Fruit fly (Drosophila melanogaster) whole organism, pupa: ENCODE data around the gene CG43051.

ENCODE experiments used
- CG10348 ChIP-seq: fragments of 200-800 bp; sonication (Bioruptor generic); IDR thresholded peaks from 2 replicates; pipeline ENCODE4 v1.3.6; 2022; ENCODE audit warnings: missing biosample characterization, missing genetic modification characterization
- CG12605 ChIP-seq: fragments of 200-800 bp; sonication (Bioruptor generic); IDR thresholded peaks from 2 replicates; pipeline ENCODE4 v1.3.6; 2022; ENCODE audit warnings: missing biosample characterization, missing genetic modification characterization
- CG13204 ChIP-seq: fragments of 200-800 bp; sonication (Bioruptor generic); optimal IDR thresholded peaks from 2 replicates; lab custom pipeline; 2018; ENCODE audit warnings: missing biosample characterization, mild to moderate bottlenecking, missing genetic modification characterization, moderate library complexity
- CG14655 ChIP-seq: fragments of 200-800 bp; sonication (Bioruptor generic); optimal IDR thresholded peaks from 3 replicates; lab custom pipeline; 2017; ENCODE audit warnings: mild to moderate bottlenecking, missing biosample characterization, missing genetic modification reagents, missing genetic modification characterization
- CG15710 ChIP-seq: fragments of 200-800 bp; sonication (Bioruptor generic); optimal IDR thresholded peaks from 2 replicates; lab custom pipeline; 2018; ENCODE audit warnings: missing biosample characterization, mild to moderate bottlenecking, missing genetic modification characterization, moderate library complexity
- CG32121 ChIP-seq: fragments of 200-800 bp; sonication (Bioruptor generic); IDR thresholded peaks from 2 replicates; pipeline ENCODE4 v1.3.6; 2022; ENCODE audit warnings: missing biosample characterization, missing genetic modification characterization
- CG4496 ChIP-seq: fragments of 200-800 bp; sonication (Bioruptor generic); IDR thresholded peaks from 3 replicates; pipeline ENCODE4 v1.3.6; 2022; ENCODE audit warnings: missing biosample characterization, missing genetic modification characterization
- CG8159 ChIP-seq: fragments of 200-800 bp; sonication (Bioruptor generic); optimal IDR thresholded peaks from 3 replicates; lab custom pipeline; 2018; ENCODE audit warnings: missing biosample characterization, mild to moderate bottlenecking, missing genetic modification characterization, moderate library complexity
- CG8301 ChIP-seq: fragments of 200-800 bp; sonication (Bioruptor generic); optimal IDR thresholded peaks from 2 replicates; lab custom pipeline; 2018; ENCODE audit warnings: missing biosample characterization, mild to moderate bottlenecking, missing genetic modification characterization
- CG9948 ChIP-seq: fragments of 200-800 bp; sonication (Bioruptor generic); optimal IDR thresholded peaks from 2 replicates; lab custom pipeline; 2018; ENCODE audit warnings: missing biosample characterization, mild to moderate bottlenecking, missing genetic modification characterization, moderate library complexity
- D1 ChIP-seq: fragments of 200-800 bp; sonication (Bioruptor generic); optimal IDR thresholded peaks from 2 replicates; lab custom pipeline; 2018; ENCODE audit warnings: missing biosample characterization, mild to moderate bottlenecking, missing genetic modification characterization, moderate library complexity
- EcR ChIP-seq: fragments of 200-800 bp; sonication (Bioruptor generic); optimal IDR thresholded peaks from 3 replicates; lab custom pipeline; 2019; ENCODE audit warnings: missing biosample characterization, missing genetic modification characterization, mild to moderate bottlenecking, moderate library complexity, missing genetic modification reagents
- Ets98B ChIP-seq: fragments of 200-800 bp; sonication (Bioruptor generic); IDR thresholded peaks from 2 replicates; pipeline ENCODE4 v1.3.6; 2022; ENCODE audit warnings: missing biosample characterization, missing genetic modification characterization
- Pif1B ChIP-seq: fragments of 200-800 bp; sonication (Bioruptor generic); optimal IDR thresholded peaks from 3 replicates; lab custom pipeline; 2016; ENCODE audit warnings: missing biosample characterization, missing genetic modification characterization
- Snoo ChIP-seq: fragments of 200-800 bp; sonication (Bioruptor generic); optimal IDR thresholded peaks from 3 replicates; lab custom pipeline; 2017; ENCODE audit warnings: missing biosample characterization, mild to moderate bottlenecking, missing genetic modification characterization, inconsistent platforms
- fd96Ca ChIP-seq: fragments of 200-800 bp; sonication (Bioruptor generic); IDR thresholded peaks from 3 replicates; pipeline ENCODE4 v1.3.6; 2022; ENCODE audit warnings: missing biosample characterization, missing genetic modification characterization
- gl ChIP-seq: fragments of 200-800 bp; sonication (Bioruptor generic); optimal IDR thresholded peaks from 2 replicates; lab custom pipeline; 2018; ENCODE audit warnings: missing biosample characterization, mild to moderate bottlenecking, missing genetic modification characterization
- rn ChIP-seq: fragments of 200-800 bp; sonication (Bioruptor generic); IDR thresholded peaks from 2 replicates; pipeline ENCODE4 v1.3.6; 2022; ENCODE audit warnings: missing biosample characterization, missing genetic modification characterization

Gene CG43051

dm6 chr2L:12546043-12546942 lies 38.6 kb downstream of the CG43051 start, which contains the start of gene bun:
Gene bun, minus strand, starts transcription at chr2L:12546611.
- no peak for TF ChIP-seq CG9948 (tag; lab: Kevin White, UChicago)
- TF ChIP-seq EcR (GFP tag; lab: Kevin White, UChicago), result no peak
- TF ChIP-seq CG12605, result no peak; the same call in none of the 2 replicates
- no peak for TF ChIP-seq rn (GFP tag; lab: Robert Waterston, UW)
- 0 out of 2 replicates have a peak, but pooled peaks have one; percentile 0 for TF ChIP-seq Ets98B (GFP tag; lab: Robert Waterston, UW)
- no peak for TF ChIP-seq CG32121 (GFP tag; lab: Robert Waterston, UW)
- no peak for TF ChIP-seq Snoo (tag; lab: Kevin White, UChicago)
- no peak for TF ChIP-seq CG8159 (tag; lab: Kevin White, UChicago)
- no peak for TF ChIP-seq fd96Ca (GFP tag; lab: Robert Waterston, UW)
- TF ChIP-seq Pif1B (GFP tag; lab: Kevin White, UChicago), result no peak
- TF ChIP-seq D1 (tag; lab: Kevin White, UChicago), result peak; percentile 15
- TF ChIP-seq gl (tag; lab: Kevin White, UChicago), result no peak
- no peak for TF ChIP-seq CG10348 (GFP tag; lab: Robert Waterston, UW)
- no peak for TF ChIP-seq CG4496
- no peak for TF ChIP-seq CG15710 (tag; lab: Kevin White, UChicago)
- no peak for TF ChIP-seq CG14655 (GFP tag; lab: Kevin White, UChicago)

- no peak for TF ChIP-seq Pif1B (GFP tag; lab: Kevin White, UChicago)
- TF ChIP-seq D1 (tag; lab: Kevin White, UChicago), result peak; percentile 50
These were observed 39.2 kb downstream of the CG43051 start for dm6 chr2L:12546966-12547365.

dm6 chr2L:12548355-12548754 lies 40.6 kb downstream of the CG43051 start:
- TF ChIP-seq CG8159 (tag; lab: Kevin White, UChicago), result no peak
- no peak for TF ChIP-seq CG4496
- TF ChIP-seq CG13204, result no peak
- TF ChIP-seq fd96Ca (GFP tag; lab: Robert Waterston, UW), result no peak

DNA sequence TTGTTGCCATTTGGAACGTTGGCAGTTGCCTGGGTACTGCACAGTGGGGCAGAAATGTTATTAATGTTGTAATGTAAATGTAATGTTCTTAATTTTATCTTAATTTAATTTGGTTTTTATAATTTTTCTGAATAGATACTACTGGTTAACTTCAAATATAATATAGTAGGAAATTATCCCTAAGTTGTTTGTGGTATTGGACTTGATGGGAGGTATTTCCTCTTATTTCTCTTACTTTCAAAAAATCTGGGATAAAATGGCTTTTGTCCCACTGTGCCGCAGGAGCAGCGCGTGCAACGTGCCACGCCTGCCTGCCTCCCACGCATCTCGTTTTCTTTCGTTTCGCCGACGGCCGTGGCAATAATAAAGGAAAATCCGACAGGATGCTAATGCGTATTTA lies 41.2 kb downstream of the CG43051 start:
- TF ChIP-seq CG8159 (tag; lab: Kevin White, UChicago) (no peak), gl (tag; lab: Kevin White, UChicago) (no peak), CG8301 (no peak), CG4496 (no peak), CG12605 (no peak), fd96Ca (GFP tag; lab: Robert Waterston, UW) (no peak), CG15710 (tag; lab: Kevin White, UChicago) (no peak), CG32121 (GFP tag; lab: Robert Waterston, UW) (no peak), CG14655 (GFP tag; lab: Kevin White, UChicago) (no peak), rn (GFP tag; lab: Robert Waterston, UW) (no peak)
